Fruit fly (Drosophila melanogaster) whole organism, pupa: ENCODE results near the gene CG8326.
A peak's percentile ranks its signal among the peaks of the same experiment; 100 is the strongest.

Experiments used
- CG10348 ChIP-seq: fragments of 200-800 bp; sonication (Bioruptor generic); IDR thresholded peaks from 2 replicates; pipeline ENCODE4 v1.3.6; 2022; ENCODE audit warnings: missing biosample characterization, missing genetic modification characterization
- CG12605 ChIP-seq: fragments of 200-800 bp; sonication (Bioruptor generic); IDR thresholded peaks from 2 replicates; pipeline ENCODE4 v1.3.6; 2022; ENCODE audit warnings: missing biosample characterization, missing genetic modification characterization
- CG13204 ChIP-seq: fragments of 200-800 bp; sonication (Bioruptor generic); optimal IDR thresholded peaks from 2 replicates; lab custom pipeline; 2018; ENCODE audit warnings: missing biosample characterization, mild to moderate bottlenecking, missing genetic modification characterization, moderate library complexity
- CG14655 ChIP-seq: fragments of 200-800 bp; sonication (Bioruptor generic); optimal IDR thresholded peaks from 3 replicates; lab custom pipeline; 2017; ENCODE audit warnings: mild to moderate bottlenecking, missing biosample characterization, missing genetic modification reagents, missing genetic modification characterization
- CG15710 ChIP-seq: fragments of 200-800 bp; sonication (Bioruptor generic); optimal IDR thresholded peaks from 2 replicates; lab custom pipeline; 2018; ENCODE audit warnings: missing biosample characterization, mild to moderate bottlenecking, missing genetic modification characterization, moderate library complexity
- CG17806 ChIP-seq: fragments of 200-800 bp; sonication (Bioruptor generic); optimal IDR thresholded peaks from 2 replicates; lab custom pipeline; 2018; ENCODE audit warnings: missing biosample characterization, mild to moderate bottlenecking, missing genetic modification characterization, moderate library complexity
- CG32121 ChIP-seq: fragments of 200-800 bp; sonication (Bioruptor generic); IDR thresholded peaks from 2 replicates; pipeline ENCODE4 v1.3.6; 2022; ENCODE audit warnings: missing biosample characterization, missing genetic modification characterization
- CG34367 ChIP-seq: fragments of 200-800 bp; sonication (Bioruptor generic); optimal IDR thresholded peaks from 2 replicates; lab custom pipeline; 2018; ENCODE audit warnings: missing biosample characterization, mild to moderate bottlenecking, missing genetic modification characterization
- CG4496 ChIP-seq: fragments of 200-800 bp; sonication (Bioruptor generic); IDR thresholded peaks from 3 replicates; pipeline ENCODE4 v1.3.6; 2022; ENCODE audit warnings: missing biosample characterization, missing genetic modification characterization
- CG8159 ChIP-seq: fragments of 200-800 bp; sonication (Bioruptor generic); optimal IDR thresholded peaks from 3 replicates; lab custom pipeline; 2018; ENCODE audit warnings: missing biosample characterization, mild to moderate bottlenecking, missing genetic modification characterization, moderate library complexity
- CG8301 ChIP-seq: fragments of 200-800 bp; sonication (Bioruptor generic); optimal IDR thresholded peaks from 2 replicates; lab custom pipeline; 2018; ENCODE audit warnings: missing biosample characterization, mild to moderate bottlenecking, missing genetic modification characterization
- CG9948 ChIP-seq: fragments of 200-800 bp; sonication (Bioruptor generic); optimal IDR thresholded peaks from 2 replicates; lab custom pipeline; 2018; ENCODE audit warnings: missing biosample characterization, mild to moderate bottlenecking, missing genetic modification characterization, moderate library complexity
- D1 ChIP-seq: fragments of 200-800 bp; sonication (Bioruptor generic); optimal IDR thresholded peaks from 2 replicates; lab custom pipeline; 2018; ENCODE audit warnings: missing biosample characterization, mild to moderate bottlenecking, missing genetic modification characterization, moderate library complexity
- EcR ChIP-seq: fragments of 200-800 bp; sonication (Bioruptor generic); optimal IDR thresholded peaks from 3 replicates; lab custom pipeline; 2019; ENCODE audit warnings: missing biosample characterization, missing genetic modification characterization, mild to moderate bottlenecking, moderate library complexity, missing genetic modification reagents
- Ets98B ChIP-seq: fragments of 200-800 bp; sonication (Bioruptor generic); IDR thresholded peaks from 2 replicates; pipeline ENCODE4 v1.3.6; 2022; ENCODE audit warnings: missing biosample characterization, missing genetic modification characterization
- Pif1A ChIP-seq: fragments of 200-800 bp; sonication (Bioruptor generic); optimal IDR thresholded peaks from 3 replicates; lab custom pipeline; 2016; ENCODE audit warnings: missing biosample characterization, missing genetic modification characterization
- Pif1B ChIP-seq: fragments of 200-800 bp; sonication (Bioruptor generic); optimal IDR thresholded peaks from 3 replicates; lab custom pipeline; 2016; ENCODE audit warnings: missing biosample characterization, missing genetic modification characterization
- Snoo ChIP-seq: fragments of 200-800 bp; sonication (Bioruptor generic); optimal IDR thresholded peaks from 3 replicates; lab custom pipeline; 2017; ENCODE audit warnings: missing biosample characterization, mild to moderate bottlenecking, missing genetic modification characterization, inconsistent platforms
- fd96Ca ChIP-seq: fragments of 200-800 bp; sonication (Bioruptor generic); IDR thresholded peaks from 3 replicates; pipeline ENCODE4 v1.3.6; 2022; ENCODE audit warnings: missing biosample characterization, missing genetic modification characterization
- gl ChIP-seq: fragments of 200-800 bp; sonication (Bioruptor generic); optimal IDR thresholded peaks from 2 replicates; lab custom pipeline; 2018; ENCODE audit warnings: missing biosample characterization, mild to moderate bottlenecking, missing genetic modification characterization
- rn ChIP-seq: fragments of 200-800 bp; sonication (Bioruptor generic); IDR thresholded peaks from 2 replicates; pipeline ENCODE4 v1.3.6; 2022; ENCODE audit warnings: missing biosample characterization, missing genetic modification characterization

CG8326 gene

dm6 chrX:17629317-17629716 lies at the start of gene CG8326:
CG8326 (minus strand) TSS chrX:17629492.
- TF ChIP-seq CG10348 (no peak), CG4496 (no peak), CG17806 (tag; lab: Kevin White, UChicago) (no peak)
- TF ChIP-seq, all 21 proteins: peak for 0

dm6 chrX:17677953-17678668 lies 48.8 kb upstream of the CG8326 start:
- peak; percentile 43; the same call in 2 of the 3 replicates for TF ChIP-seq fd96Ca (GFP tag; lab: Robert Waterston, UW)
- TF ChIP-seq Snoo (tag; lab: Kevin White, UChicago), result no peak
- TF ChIP-seq CG32121 (GFP tag; lab: Robert Waterston, UW), result no peak
- TF ChIP-seq CG34367 (tag; lab: Kevin White, UChicago), result no peak
- TF ChIP-seq CG4496, result peak; percentile 42; the same call in 1 of the 3 replicates
- peak; percentile 62 for TF ChIP-seq CG8301 (tag; lab: Kevin White, UChicago)
- TF ChIP-seq CG9948 (tag; lab: Kevin White, UChicago), result peak; percentile 4
- TF ChIP-seq gl (tag; lab: Kevin White, UChicago), result no peak
- TF ChIP-seq CG8159 (tag; lab: Kevin White, UChicago), result peak; percentile 71
- TF ChIP-seq rn (GFP tag; lab: Robert Waterston, UW), result no peak
- no peak for TF ChIP-seq EcR
- peak; percentile 28; the same call in 1 of the 2 replicates for TF ChIP-seq CG12605 (GFP tag; lab: Robert Waterston, UW)
- no peak for TF ChIP-seq Pif1A
- TF ChIP-seq Ets98B (GFP tag; lab: Robert Waterston, UW), result 0 out of 2 replicates have a peak, but pooled peaks have one; percentile 30
- peak; percentile 3 for TF ChIP-seq Pif1B
- TF ChIP-seq CG13204 (GFP tag; lab: Kevin White, UChicago), result no peak
- no peak for TF ChIP-seq D1 (tag; lab: Kevin White, UChicago)
- TF ChIP-seq CG10348, result no peak
- TF ChIP-seq CG17806 (tag; lab: Kevin White, UChicago), result peak; percentile 16
- TF ChIP-seq CG14655 (GFP tag; lab: Kevin White, UChicago), result peak; percentile 60
- TF ChIP-seq CG15710, result peak; percentile 57
- TF ChIP-seq, all 21 proteins: peak for 11

- no peak for TF ChIP-seq CG8159 (tag; lab: Kevin White, UChicago)
- TF ChIP-seq, all 21 proteins: peak for 0
Measured at dm6 chrX:17671788-17672187, 42.5 kb upstream of the CG8326 start, which contains the start of gene CG12990. CG12990 (minus strand) TSS chrX:17671888.

DNA sequence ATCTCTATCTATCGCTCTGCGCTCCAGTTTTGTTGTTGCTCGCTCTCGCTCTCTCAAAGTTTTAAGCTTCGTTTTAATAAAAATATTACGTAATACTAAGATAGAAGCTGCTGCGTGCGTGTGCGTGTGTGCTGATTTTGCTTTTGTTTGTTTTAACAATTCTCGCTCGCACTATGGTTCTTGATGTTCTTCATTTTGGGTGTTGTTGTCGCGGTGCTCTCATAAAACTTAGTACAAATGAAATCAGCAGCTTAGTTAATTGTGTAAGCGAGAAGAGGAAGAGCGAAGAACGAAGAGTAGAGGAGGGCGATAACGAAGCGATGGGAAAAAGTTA lies 29.8 kb upstream of the CG8326 start:
- no peak for TF ChIP-seq CG14655 (GFP tag; lab: Kevin White, UChicago)
- no peak for TF ChIP-seq CG9948 (tag; lab: Kevin White, UChicago)
- no peak for TF ChIP-seq gl (tag; lab: Kevin White, UChicago)
- TF ChIP-seq Pif1A, result no peak
- no peak for TF ChIP-seq CG17806 (tag; lab: Kevin White, UChicago)
- TF ChIP-seq CG4496, result no peak
- TF ChIP-seq rn (GFP tag; lab: Robert Waterston, UW), result no peak
- no peak for TF ChIP-seq CG15710
- TF ChIP-seq CG32121 (GFP tag; lab: Robert Waterston, UW), result no peak
- no peak for TF ChIP-seq Pif1B
- no peak for TF ChIP-seq CG10348
- no peak for TF ChIP-seq Ets98B (GFP tag; lab: Robert Waterston, UW)
- no peak for TF ChIP-seq Snoo (tag; lab: Kevin White, UChicago)
- no peak for TF ChIP-seq CG8301 (tag; lab: Kevin White, UChicago)
- no peak for TF ChIP-seq D1 (tag; lab: Kevin White, UChicago)
- TF ChIP-seq CG8159 (tag; lab: Kevin White, UChicago), result no peak
- TF ChIP-seq CG34367 (tag; lab: Kevin White, UChicago), result no peak
- no peak for TF ChIP-seq EcR
- TF ChIP-seq CG13204 (GFP tag; lab: Kevin White, UChicago), result no peak

dm6 chrX:17658207-17659118 lies 29.2 kb upstream of the CG8326 start:
- TF ChIP-seq EcR (peak; percentile 49), CG15710 (no peak), CG12605 (GFP tag; lab: Robert Waterston, UW) (peak; percentile 41; the same call in 1 of the 2 replicates), fd96Ca (GFP tag; lab: Robert Waterston, UW) (0 out of 3 replicates have a peak, but pooled peaks have one; percentile 21), rn (GFP tag; lab: Robert Waterston, UW) (no peak)
- TF ChIP-seq, all 21 proteins: peak for 3

dm6 chrX:17657716-17658115 lies 28.4 kb upstream of the CG8326 start:
- TF ChIP-seq Pif1B (no peak), CG32121 (GFP tag; lab: Robert Waterston, UW) (no peak), CG13204 (GFP tag; lab: Kevin White, UChicago) (no peak), CG9948 (tag; lab: Kevin White, UChicago) (no peak), CG14655 (GFP tag; lab: Kevin White, UChicago) (no peak), fd96Ca (GFP tag; lab: Robert Waterston, UW) (no peak), D1 (tag; lab: Kevin White, UChicago) (no peak), Ets98B (GFP tag; lab: Robert Waterston, UW) (no peak), gl (tag; lab: Kevin White, UChicago) (no peak), CG12605 (GFP tag; lab: Robert Waterston, UW) (no peak), CG10348 (no peak)
